Worm (Caenorhabditis elegans): Measurements from ENCODE around the gene tyr-6.

Gene tyr-6

DNA sequence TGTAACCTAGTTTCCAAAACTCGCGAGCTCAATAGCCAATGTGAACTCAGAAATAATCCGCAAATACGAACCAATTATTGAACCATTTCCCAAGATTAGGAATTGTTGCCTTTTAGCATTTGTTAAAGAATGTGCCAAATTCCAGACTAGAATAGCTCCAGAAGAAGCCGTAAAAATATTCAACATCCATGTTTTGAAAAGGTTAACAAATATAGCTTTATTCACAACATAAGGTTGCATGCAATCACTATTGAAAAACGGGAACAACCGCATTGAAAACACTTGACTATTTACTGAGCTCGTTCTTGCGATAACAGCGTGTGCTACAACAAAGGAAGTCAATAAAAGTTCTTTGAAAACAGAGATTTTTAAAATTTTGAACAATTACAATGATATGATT lies 46.2 kb downstream of the tyr-6 start:
- TF ChIP-seq cog-1 (tag; optimal IDR thresholded peaks at IDR 0.05), result no peak
- TF ChIP-seq ztf-29 (GFP tag; IDR thresholded peaks at IDR 0.05), result no peak
- no peak for TF ChIP-seq med-1 (GFP tag; optimal IDR thresholded peaks at IDR 0.05; ENCODE audit: insufficient read depth)
- no peak for TF ChIP-seq ref-1 (GFP tag; conservative IDR thresholded peaks at IDR 0.05)
- TF ChIP-seq ztf-23 (GFP tag; IDR thresholded peaks at IDR 0.05), result no peak
- TF ChIP-seq flt-1 (GFP tag; IDR thresholded peaks at IDR 0.05), result no peak
- TF ChIP-seq klf-2 (GFP tag; conservative IDR thresholded peaks at IDR 0.05), result no peak
- TF ChIP-seq T22C8.4 (GFP tag; IDR thresholded peaks at IDR 0.05), result no peak
- no peak for TF ChIP-seq tab-1 (GFP tag; IDR thresholded peaks at IDR 0.05)

DNA sequence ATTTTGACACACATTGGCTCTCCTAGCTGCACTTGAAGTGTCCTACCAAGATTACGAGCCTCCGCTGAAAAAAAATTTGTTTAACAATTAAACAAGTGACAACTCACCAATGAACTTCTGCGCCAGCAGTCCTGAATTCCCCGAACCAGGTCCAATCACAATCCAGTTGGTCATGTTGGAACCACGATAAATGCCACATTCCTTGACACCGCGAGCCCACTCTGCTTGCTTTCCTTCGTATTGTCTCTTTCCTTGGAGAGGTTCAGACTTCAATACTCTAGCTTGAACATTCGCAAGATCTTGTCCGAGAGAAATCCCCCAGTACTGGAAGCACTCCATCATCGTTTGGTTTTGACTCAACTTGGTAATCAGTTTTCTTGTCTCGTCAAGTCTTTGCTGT lies 47.9 kb downstream of the tyr-6 start:
- TF ChIP-seq T22C8.4 (GFP tag; IDR thresholded peaks at IDR 0.05) (no peak), tab-1 (GFP tag; IDR thresholded peaks at IDR 0.05) (no peak), ref-1 (GFP tag; conservative IDR thresholded peaks at IDR 0.05) (no peak), cog-1 (tag; optimal IDR thresholded peaks at IDR 0.05) (no peak), flt-1 (GFP tag; IDR thresholded peaks at IDR 0.05) (no peak), ztf-23 (GFP tag; IDR thresholded peaks at IDR 0.05) (no peak), klf-2 (GFP tag; conservative IDR thresholded peaks at IDR 0.05) (no peak), med-1 (GFP tag; optimal IDR thresholded peaks at IDR 0.05; ENCODE audit: insufficient read depth) (no peak), ztf-29 (GFP tag; IDR thresholded peaks at IDR 0.05) (no peak)

DNA sequence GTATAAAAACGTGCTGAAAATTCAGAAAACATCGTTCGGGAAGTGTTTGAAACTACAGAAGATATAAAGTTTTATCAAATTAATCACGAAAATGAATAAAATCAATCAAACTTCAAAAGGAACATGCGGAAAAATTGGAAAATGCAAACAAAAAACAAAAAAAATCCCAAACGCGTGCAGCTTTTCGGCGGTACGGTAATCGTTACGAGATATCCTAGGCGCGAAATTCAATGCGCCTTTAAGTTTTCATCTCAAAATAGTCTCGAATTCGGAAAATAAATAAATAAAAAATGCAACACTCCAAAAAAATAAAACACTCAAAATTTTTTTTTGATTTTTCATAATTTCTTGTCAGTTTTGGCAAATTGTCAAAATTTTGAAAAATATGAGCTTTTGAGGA lies 49.5 kb downstream of the tyr-6 start:
- no peak for TF ChIP-seq ztf-29 (GFP tag; IDR thresholded peaks at IDR 0.05)
- no peak for TF ChIP-seq ztf-23 (GFP tag; IDR thresholded peaks at IDR 0.05)
- TF ChIP-seq med-1 (GFP tag; optimal IDR thresholded peaks at IDR 0.05; ENCODE audit: insufficient read depth), result no peak
- no peak for TF ChIP-seq flt-1 (GFP tag; IDR thresholded peaks at IDR 0.05)
- no peak for TF ChIP-seq tab-1 (GFP tag; IDR thresholded peaks at IDR 0.05)
- no peak for TF ChIP-seq T22C8.4 (GFP tag; IDR thresholded peaks at IDR 0.05)
- TF ChIP-seq ref-1 (GFP tag; conservative IDR thresholded peaks at IDR 0.05), result no peak
- TF ChIP-seq klf-2 (GFP tag; conservative IDR thresholded peaks at IDR 0.05), result no peak
- TF ChIP-seq cog-1 (tag; optimal IDR thresholded peaks at IDR 0.05), result no peak

DNA sequence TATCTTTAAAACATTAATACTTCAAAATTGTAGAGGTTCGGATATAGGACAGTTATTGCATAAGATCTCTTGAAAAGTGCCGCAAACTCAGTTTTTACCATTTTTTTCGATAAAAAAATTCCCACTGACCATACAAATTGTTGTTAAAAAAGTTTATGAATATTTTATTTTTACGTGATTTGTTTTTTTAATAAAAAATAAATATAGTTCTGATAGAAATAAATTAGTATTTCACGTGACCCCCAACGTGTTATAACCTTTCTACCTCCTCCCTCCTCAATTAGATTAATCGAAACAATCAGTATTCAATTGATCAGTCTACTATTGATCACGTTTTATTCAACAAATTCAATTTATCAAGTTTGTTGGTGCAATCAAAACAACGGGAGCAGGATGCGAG lies 51.1 kb downstream of the tyr-6 start, which contains the start of gene C01G5.4:
Gene C01G5.4, plus strand, starts transcription at position 301 of the 400 bp plus-strand sequence.
- no peak for TF ChIP-seq klf-2 (GFP tag; conservative IDR thresholded peaks at IDR 0.05)

DNA sequence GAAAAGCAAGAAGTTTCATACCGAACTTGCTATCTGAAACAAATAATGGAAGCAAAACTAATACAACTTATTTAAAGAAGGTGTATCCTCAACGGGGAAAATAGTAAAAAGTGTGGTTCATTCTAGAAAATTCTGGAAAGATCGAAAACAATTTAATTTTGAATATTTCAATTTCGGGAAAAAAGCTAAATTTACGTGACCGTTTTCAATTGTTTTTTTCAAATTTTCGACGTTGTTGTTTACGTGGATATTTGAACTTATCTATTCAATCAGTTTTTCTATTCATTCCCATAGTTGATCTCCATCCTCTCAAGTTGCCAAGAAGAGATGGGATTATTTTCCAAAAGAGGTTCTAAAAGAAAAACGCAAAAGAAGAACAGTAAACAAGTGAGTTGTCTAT lies 55.6 kb downstream of the tyr-6 start, which contains the start of gene C01G5.3:
Gene C01G5.3, plus strand, starts transcription at position 301 of the 400 bp plus-strand sequence.
- TF ChIP-seq klf-2 (GFP tag; conservative IDR thresholded peaks at IDR 0.05) (no peak), flt-1 (GFP tag; IDR thresholded peaks at IDR 0.05) (no peak), ztf-29 (GFP tag; IDR thresholded peaks at IDR 0.05) (no peak), tab-1 (GFP tag; IDR thresholded peaks at IDR 0.05) (no peak), cog-1 (tag; optimal IDR thresholded peaks at IDR 0.05) (no peak), T22C8.4 (GFP tag; IDR thresholded peaks at IDR 0.05) (no peak), med-1 (GFP tag; optimal IDR thresholded peaks at IDR 0.05; ENCODE audit: insufficient read depth) (no peak), ref-1 (GFP tag; conservative IDR thresholded peaks at IDR 0.05) (no peak), ztf-23 (GFP tag; IDR thresholded peaks at IDR 0.05) (no peak)
